Fruit fly (Drosophila melanogaster) whole organism, embryonic: ENCODE results near the gene CG18473.

Source experiments
- Abd-B ChIP-seq: fragments of 200-800 bp; sonication (Bioruptor generic); optimal IDR thresholded peaks from 2 replicates; lab custom pipeline; 2018; ENCODE audit warnings: missing biosample characterization, mild to moderate bottlenecking, missing genetic modification characterization, moderate library complexity
- Awh ChIP-seq: fragments of 200-800 bp; sonication (Bioruptor generic); IDR thresholded peaks from 2 replicates; pipeline ENCODE4, ENCODE4 v1.3.6; 2022; ENCODE audit warnings: missing biosample characterization, missing genetic modification characterization
- CG12299 ChIP-seq: fragments of 200-800 bp; sonication (Bioruptor generic); optimal IDR thresholded peaks from 2 replicates; lab custom pipeline; 2018; ENCODE audit warnings: missing biosample characterization, mild to moderate bottlenecking, missing genetic modification characterization
- CG15479 ChIP-seq: fragments of 200-800 bp; sonication (Bioruptor generic); optimal IDR thresholded peaks from 3 replicates; lab custom pipeline; 2019; ENCODE audit warnings: missing biosample characterization, mild to moderate bottlenecking, missing genetic modification characterization, moderate library complexity
- CG17328 ChIP-seq: fragments of 200-800 bp; sonication (Bioruptor generic); IDR thresholded peaks from 2 replicates; pipeline ENCODE4 v1.3.6; 2022; ENCODE audit warnings: missing biosample characterization, missing genetic modification characterization
- CG1832 ChIP-seq: fragments of 200-800 bp; sonication (Bioruptor generic); optimal IDR thresholded peaks from 2 replicates; lab custom pipeline; 2017; ENCODE audit warnings: missing biosample characterization, mild to moderate bottlenecking, missing genetic modification characterization, inconsistent platforms
- CG3407 ChIP-seq: fragments of 200-800 bp; sonication (Bioruptor generic); optimal IDR thresholded peaks from 2 replicates; lab custom pipeline; 2018; ENCODE audit warnings: missing biosample characterization, mild to moderate bottlenecking, missing genetic modification characterization
- CG34422 ChIP-seq: fragments of 200-800 bp; sonication (Bioruptor generic); IDR thresholded peaks from 3 replicates; pipeline ENCODE4 v1.3.6; 2022; ENCODE audit warnings: missing biosample characterization, missing genetic modification characterization
- CG4617 ChIP-seq: fragments of 200-800 bp; sonication (Bioruptor generic); optimal IDR thresholded peaks from 3 replicates; lab custom pipeline; 2016; ENCODE audit warnings: missing biosample characterization, missing genetic modification characterization, borderline replicate concordance
- CG4707 ChIP-seq: fragments of 200-800 bp; sonication (Bioruptor generic); optimal IDR thresholded peaks from 2 replicates; lab custom pipeline; 2018; ENCODE audit warnings: missing biosample characterization, mild to moderate bottlenecking, missing genetic modification characterization, moderate library complexity
- CG4854 ChIP-seq: fragments of 200-800 bp; sonication (Bioruptor generic); optimal IDR thresholded peaks from 2 replicates; lab custom pipeline; 2016; ENCODE audit warnings: missing biosample characterization, missing genetic modification characterization, inconsistent platforms
- CG6254 ChIP-seq: fragments of 200-800 bp; sonication (Bioruptor generic); optimal IDR thresholded peaks from 3 replicates; lab custom pipeline; 2017; ENCODE audit warnings: mild to moderate bottlenecking, missing biosample characterization, missing genetic modification reagents, missing genetic modification characterization
- CG6791 ChIP-seq: fragments of 200-800 bp; sonication (Bioruptor generic); IDR thresholded peaks from 3 replicates; pipeline ENCODE4 v1.3.6; 2022; ENCODE audit warnings: missing biosample characterization, missing genetic modification characterization; ENCODE audit not compliant: partially characterized antibody
- CG8089 ChIP-seq: fragments of 200-800 bp; sonication (Bioruptor generic); optimal IDR thresholded peaks from 3 replicates; lab custom pipeline; 2016; ENCODE audit warnings: missing biosample characterization, missing genetic modification characterization
- D19B ChIP-seq: fragments of 200-800 bp; sonication (Bioruptor generic); optimal IDR thresholded peaks from 2 replicates; lab custom pipeline; 2017; ENCODE audit warnings: missing biosample characterization, mild to moderate bottlenecking, missing genetic modification characterization
- Dad ChIP-seq: fragments of 200-800 bp; sonication (Bioruptor generic); optimal IDR thresholded peaks from 3 replicates; lab custom pipeline; 2016; ENCODE audit warnings: missing biosample characterization, missing genetic modification characterization
- Dip2 ChIP-seq: fragments of 200-800 bp; sonication (Bioruptor generic); IDR thresholded peaks from 2 replicates; pipeline ENCODE4 v1.3.6; 2022; ENCODE audit warnings: missing biosample characterization, missing genetic modification characterization
- Ets65A ChIP-seq: fragments of 200-800 bp; sonication (Bioruptor generic); peaks from one replicate; lab custom pipeline; 2016; ENCODE audit warnings: missing biosample characterization, missing genetic modification characterization
- Fer2 ChIP-seq: fragments of 200-800 bp; sonication (Bioruptor generic); optimal IDR thresholded peaks from 2 replicates; lab custom pipeline; 2018; ENCODE audit warnings: missing biosample characterization, mild to moderate bottlenecking, missing genetic modification characterization, moderate library complexity
- HLHmδ ChIP-seq: fragments of 200-800 bp; sonication (Bioruptor generic); optimal IDR thresholded peaks from 2 replicates; lab custom pipeline; 2018; ENCODE audit warnings: missing biosample characterization, mild to moderate bottlenecking, missing genetic modification characterization, moderate library complexity
- MESR4 ChIP-seq: fragments of 200-800 bp; sonication (Bioruptor generic); optimal IDR thresholded peaks from 2 replicates; lab custom pipeline; 2018; ENCODE audit warnings: missing biosample characterization, mild to moderate bottlenecking, missing genetic modification characterization, moderate library complexity
- Mad ChIP-seq: fragments of 200-800 bp; sonication (Bioruptor generic); optimal IDR thresholded peaks from 2 replicates; lab custom pipeline; 2016; ENCODE audit warnings: missing biosample characterization, missing genetic modification characterization
- Mes4 ChIP-seq: fragments of 200-800 bp; sonication (Bioruptor generic); optimal IDR thresholded peaks from 2 replicates; lab custom pipeline; 2016; ENCODE audit warnings: missing biosample characterization, missing genetic modification characterization
- Myb ChIP-seq: fragments of 200-800 bp; sonication (Bioruptor generic); optimal IDR thresholded peaks from 2 replicates; lab custom pipeline; 2016; ENCODE audit warnings: missing biosample characterization, missing genetic modification characterization
- Nf-YC ChIP-seq: fragments of 200-800 bp; optimal IDR thresholded peaks from 3 replicates; lab custom pipeline; 2019; ENCODE audit warnings: missing biosample characterization, mild to moderate bottlenecking, missing genetic modification characterization, moderate library complexity
- Oli ChIP-seq: fragments of 200-800 bp; sonication (Bioruptor generic); optimal IDR thresholded peaks from 2 replicates; lab custom pipeline; 2018; ENCODE audit warnings: missing biosample characterization, mild to moderate bottlenecking, missing genetic modification characterization, moderate library complexity
- PHDP ChIP-seq: fragments of 200-800 bp; sonication (Bioruptor generic); optimal IDR thresholded peaks from 3 replicates; lab custom pipeline; 2018; ENCODE audit warnings: missing biosample characterization, mild to moderate bottlenecking, missing genetic modification characterization, moderate library complexity
- Scr ChIP-seq: fragments of 200-800 bp; sonication (Bioruptor generic); IDR thresholded peaks from 2 replicates; pipeline ENCODE4 v1.3.6; 2022; ENCODE audit warnings: missing biosample characterization, missing genetic modification characterization; ENCODE audit not compliant: partially characterized antibody
- Tbp ChIP-seq: fragments of >200 bp; optimal IDR thresholded peaks from 2 replicates; lab custom pipeline; 2018; ENCODE audit warnings: missing biosample characterization, missing genetic modification characterization
- bowl ChIP-seq: fragments of 200-800 bp; sonication (Bioruptor generic); IDR thresholded peaks from 2 replicates; pipeline ENCODE4 v1.3.6; 2022; ENCODE audit warnings: missing biosample characterization, missing genetic modification characterization
- btn ChIP-seq: fragments of 200-800 bp; sonication (Bioruptor generic); optimal IDR thresholded peaks from 2 replicates; lab custom pipeline; 2016; ENCODE audit warnings: missing biosample characterization, missing genetic modification characterization
- dysf ChIP-seq: fragments of 200-800 bp; sonication (Bioruptor generic); IDR thresholded peaks from 3 replicates; pipeline ENCODE4 v1.3.6; 2022; ENCODE audit warnings: missing biosample characterization, missing genetic modification characterization
- esg ChIP-seq: fragments of 200-800 bp; sonication (Bioruptor generic); conservative IDR thresholded peaks from 2 replicates; pipeline ENCODE4 v1.3.6; 2022; ENCODE audit warnings: missing biosample characterization, missing genetic modification characterization
- fd96Cb ChIP-seq: fragments of 200-800 bp; sonication (Bioruptor generic); optimal IDR thresholded peaks from 2 replicates; lab custom pipeline; 2018; ENCODE audit warnings: missing biosample characterization, mild to moderate bottlenecking, missing genetic modification characterization, moderate library complexity
- ftz-f1 ChIP-seq: fragments of 200-800 bp; sonication (Bioruptor generic); optimal IDR thresholded peaks from 2 replicates; lab custom pipeline; 2016; ENCODE audit warnings: missing biosample characterization, missing genetic modification characterization
- gem ChIP-seq: fragments of 200-800 bp; sonication (Bioruptor generic); optimal IDR thresholded peaks from 2 replicates; lab custom pipeline; 2019; ENCODE audit warnings: missing biosample characterization, mild to moderate bottlenecking, missing genetic modification characterization, moderate library complexity
- gfzf ChIP-seq: fragments of 200-800 bp; sonication (Bioruptor generic); optimal IDR thresholded peaks from 2 replicates; lab custom pipeline; 2016; ENCODE audit warnings: missing biosample characterization, mild to moderate bottlenecking, missing genetic modification characterization, moderate library complexity
- grn ChIP-seq: fragments of 200-800 bp; sonication (Bioruptor generic); optimal IDR thresholded peaks from 3 replicates; lab custom pipeline; 2017; ENCODE audit warnings: missing biosample characterization, missing genetic modification characterization
- hkb ChIP-seq, 2 experiments: fragments of 200-800 bp in 1 of 2; fragments of >200 bp in 1 of 2; sonication (Bioruptor generic) in 1 of 2; IDR thresholded peaks in 1 of 2; optimal IDR thresholded peaks in 1 of 2; 2 replicates each; pipeline versions ENCODE4 v1.3.6 to Lab custom; 2017 to 2022; ENCODE audit warnings: missing biosample characterization in 1 of 2, missing genetic modification characterization in 1 of 2
- hth ChIP-seq: fragments of >200 bp; optimal IDR thresholded peaks from 2 replicates; lab custom pipeline; 2017; ENCODE audit warnings: inconsistent platforms
- nerfin-2 ChIP-seq: fragments of 200-800 bp; sonication (Bioruptor generic); IDR thresholded peaks from 2 replicates; pipeline ENCODE4 v1.3.6; 2022; ENCODE audit warnings: missing biosample characterization, missing genetic modification characterization; ENCODE audit not compliant: partially characterized antibody
- pfk ChIP-seq: fragments of 200-800 bp; sonication (Bioruptor generic); optimal IDR thresholded peaks from 2 replicates; lab custom pipeline; 2018; ENCODE audit warnings: missing biosample characterization, mild to moderate bottlenecking, missing genetic modification characterization, moderate library complexity
- salm ChIP-seq: fragments of 200-800 bp; sonication (Bioruptor generic); optimal IDR thresholded peaks from 2 replicates; lab custom pipeline; 2018; ENCODE audit warnings: missing biosample characterization, mild to moderate bottlenecking, missing genetic modification characterization
- sd ChIP-seq: fragments of 200-800 bp; sonication (Bioruptor generic); optimal IDR thresholded peaks from 3 replicates; lab custom pipeline; 2018; ENCODE audit warnings: missing biosample characterization, mild to moderate bottlenecking, missing genetic modification characterization, moderate library complexity
- seq ChIP-seq: fragments of 200-800 bp; sonication (Bioruptor generic); IDR thresholded peaks from 2 replicates; pipeline ENCODE4 v1.3.6; 2022; ENCODE audit warnings: missing biosample characterization, missing genetic modification characterization
- sim ChIP-seq: fragments of 200-800 bp; sonication (Bioruptor generic); IDR thresholded peaks from 2 replicates; pipeline ENCODE4 v1.3.6; 2022; ENCODE audit warnings: missing biosample characterization, missing genetic modification characterization
- sisA ChIP-seq: fragments of 200-800 bp; sonication (Bioruptor generic); IDR thresholded peaks from 2 replicates; pipeline ENCODE4 v1.3.6; 2022; ENCODE audit warnings: missing biosample characterization, missing genetic modification characterization
- slp2 ChIP-seq: fragments of 200-800 bp; sonication (Bioruptor generic); optimal IDR thresholded peaks from 2 replicates; lab custom pipeline; 2016; ENCODE audit warnings: missing biosample characterization, missing genetic modification characterization
- unc-4 ChIP-seq: fragments of 200-800 bp; sonication (Bioruptor generic); IDR thresholded peaks from 2 replicates; pipeline ENCODE4 v1.3.6; 2022; ENCODE audit warnings: missing biosample characterization, missing genetic modification characterization; ENCODE audit not compliant: partially characterized antibody
- zen2 ChIP-seq: fragments of 200-800 bp; sonication (Bioruptor generic); IDR thresholded peaks from 3 replicates; pipeline ENCODE4 v1.3.6; 2022; ENCODE audit warnings: missing biosample characterization, missing genetic modification characterization; ENCODE audit not compliant: partially characterized antibody

Gene CG18473

dm6 chr3R:9393542-9394025, 30.5 kb downstream of the CG18473 start (continued):
- peak; percentile 77 for TF ChIP-seq CG6254
- peak; percentile 58 for TF ChIP-seq salm
- TF ChIP-seq CG1832 (GFP tag; lab: Kevin White, UChicago), result no peak
- TF ChIP-seq sd, result peak; percentile 52
- peak; percentile 33; the same call in 1 of the 2 replicates for TF ChIP-seq esg (GFP tag; lab: Robert Waterston, UW)
- TF ChIP-seq pfk (GFP tag; lab: Kevin White, UChicago), result no peak
- peak; percentile 76 for TF ChIP-seq CG17328 (GFP tag; lab: Robert Waterston, UW)
- no peak for TF ChIP-seq zen2
- TF ChIP-seq seq (GFP tag; lab: Robert Waterston, UW), result 0 out of 2 replicates have a peak, but pooled peaks have one; percentile 45
- no peak for TF ChIP-seq CG15479 (GFP tag; lab: Kevin White, UChicago)
- TF ChIP-seq CG4707 (GFP tag; lab: Kevin White, UChicago), result peak; percentile 61
- TF ChIP-seq MESR4, result peak; percentile 25
- TF ChIP-seq sim (GFP tag; lab: Robert Waterston, UW), result peak; percentile 66
- peak; percentile 13 for TF ChIP-seq CG8089
- TF ChIP-seq Tbp (GFP tag; lab: Kevin White, UChicago), result no peak
- TF ChIP-seq sisA (GFP tag; lab: Robert Waterston, UW), result peak; percentile 58
- peak; percentile 83 for TF ChIP-seq gem (tag; lab: Kevin White, UChicago)
- peak; percentile 47 for TF ChIP-seq Fer2 (tag; lab: Kevin White, UChicago)
- no peak for TF ChIP-seq Mad (GFP tag; lab: Kevin White, UChicago)
- no peak for TF ChIP-seq CG6791
- peak; percentile 72 for TF ChIP-seq CG3407 (GFP tag; lab: Kevin White, UChicago)
- no peak for TF ChIP-seq Scr (GFP tag; lab: Robert Waterston, UW)
- no peak for TF ChIP-seq Dip2 (GFP tag; lab: Robert Waterston, UW)
- TF ChIP-seq gfzf, result no peak
- TF ChIP-seq grn (GFP tag; lab: Kevin White, UChicago), result peak; percentile 48
- TF ChIP-seq D19B (GFP tag; lab: Kevin White, UChicago), result no peak
- no peak for TF ChIP-seq hkb (optimal IDR thresholded peaks at IDR 0.05; lab: Kevin White, UChicago)
- TF ChIP-seq hkb (GFP tag; IDR thresholded peaks at IDR 0.05; lab: Robert Waterston, UW), result peak; percentile 75
- no peak for TF ChIP-seq Myb (GFP tag; lab: Kevin White, UChicago)
- no peak for TF ChIP-seq btn (GFP tag; lab: Kevin White, UChicago)
- TF ChIP-seq HLHmδ (GFP tag; lab: Kevin White, UChicago), result no peak
- TF ChIP-seq ftz-f1, result no peak
- peak; percentile 73 for TF ChIP-seq dysf (GFP tag; lab: Robert Waterston, UW)
- TF ChIP-seq fd96Cb (tag; lab: Kevin White, UChicago), result peak; percentile 72
- peak; percentile 5 for TF ChIP-seq slp2 (GFP tag; lab: Kevin White, UChicago)
- TF ChIP-seq CG12299 (tag; lab: Kevin White, UChicago), result peak; percentile 40
- no peak for TF ChIP-seq nerfin-2 (GFP tag; lab: Robert Waterston, UW)
- peak; percentile 28 for TF ChIP-seq Abd-B (GFP tag; lab: Kevin White, UChicago)
- peak; percentile 17 for TF ChIP-seq Dad (GFP tag; lab: Kevin White, UChicago)
- TF ChIP-seq Ets65A (GFP tag; lab: Kevin White, UChicago), result no peak
- no peak for TF ChIP-seq Nf-YC (tag; lab: Kevin White, UChicago)
- TF ChIP-seq CG34422 (GFP tag; lab: Robert Waterston, UW), result peak; percentile 65; the same call in 1 of the 3 replicates
- TF ChIP-seq Mes4 (GFP tag; lab: Kevin White, UChicago), result no peak
- TF ChIP-seq CG4854 (GFP tag; lab: Kevin White, UChicago), result peak; percentile 19
- TF ChIP-seq Oli (tag; lab: Kevin White, UChicago), result peak; percentile 69
- TF ChIP-seq bowl (GFP tag; lab: Robert Waterston, UW), result no peak
- peak; percentile 79 for TF ChIP-seq PHDP (tag; lab: Kevin White, UChicago)
- no peak for TF ChIP-seq unc-4
- TF ChIP-seq Awh (GFP tag; lab: Robert Waterston, UW), result peak; percentile 66; the same call in 1 of the 2 replicates
- peak; percentile 14 for TF ChIP-seq CG4617 (GFP tag; lab: Kevin White, UChicago)
- TF ChIP-seq hth, result no peak
